Worm (Caenorhabditis elegans) whole organism, L3 larva: ENCODE measurements around the gene cdc-37.
A peak's percentile ranks its signal among the peaks of the same experiment; 100 is the strongest.

Experiments used
- ama-1 ChIP-seq: fragments of 150-350 bp; optimal IDR thresholded peaks from 2 replicates; lab custom pipeline; 2018
- ceh-28 ChIP-seq: fragments of 150-350 bp; optimal IDR thresholded peaks from 2 replicates; lab custom pipeline; 2014; ENCODE audit warnings: missing biosample characterization, missing genetic modification reagents, missing genetic modification characterization
- ceh-82 ChIP-seq: fragments of 150-350 bp; optimal IDR thresholded peaks from 2 replicates; lab custom pipeline; 2014; ENCODE audit warnings: missing biosample characterization, missing genetic modification characterization
- egl-5 ChIP-seq: fragments of 150-350 bp; optimal IDR thresholded peaks from 2 replicates; lab custom pipeline; 2017; ENCODE audit warnings: missing biosample characterization, missing genetic modification reagents, missing genetic modification characterization, inconsistent platforms
- elt-3 ChIP-seq, 3 experiments: fragments of 150-350 bp in 1 of 3; sonication (generic microtip) in 2 of 3; optimal IDR thresholded peaks; 2 replicates in 2 of 3; 4 replicates in 1 of 3; lab custom pipeline; 2014 to 2017; ENCODE audit warnings: missing biosample characterization in 3 of 3, missing genetic modification characterization in 3 of 3
- fkh-10 ChIP-seq: sonication (generic microtip); optimal IDR thresholded peaks from 2 replicates; lab custom pipeline; 2017; ENCODE audit warnings: missing biosample characterization, missing genetic modification reagents, missing genetic modification characterization
- fkh-2 ChIP-seq: fragments of 150-350 bp; optimal IDR thresholded peaks from 2 replicates; lab custom pipeline; 2014; ENCODE audit warnings: missing biosample characterization, missing genetic modification reagents, missing genetic modification characterization
- fos-1 ChIP-seq: fragments of 150-350 bp; optimal IDR thresholded peaks from 2 replicates; lab custom pipeline; 2014; ENCODE audit warnings: missing biosample characterization, missing genetic modification characterization
- hmg-11 ChIP-seq: sonication (generic microtip); optimal IDR thresholded peaks from 2 replicates; lab custom pipeline; 2016; ENCODE audit warnings: missing genetic modification characterization, missing compliant biosample characterization
- lin-39 ChIP-seq: fragments of 150-350 bp; optimal IDR thresholded peaks from 2 replicates; lab custom pipeline; 2018; ENCODE audit warnings: missing biosample characterization, missing genetic modification reagents, missing genetic modification characterization
- nhr-12 ChIP-seq: fragments of 150-350 bp; optimal IDR thresholded peaks from 2 replicates; lab custom pipeline; 2014; ENCODE audit warnings: missing biosample characterization, missing genetic modification characterization
- unc-62 ChIP-seq: fragments of 150-350 bp; sonication (generic microtip); optimal IDR thresholded peaks from 4 replicates; lab custom pipeline; 2014; ENCODE audit warnings: missing biosample characterization, missing genetic modification reagents, missing genetic modification characterization
- zag-1 ChIP-seq: fragments of 150-350 bp; optimal IDR thresholded peaks from 2 replicates; lab custom pipeline; 2014; ENCODE audit warnings: missing biosample characterization, missing genetic modification characterization

ce11 chrII:602969-603368, 22.6 kb upstream of the cdc-37 start:
- no peak for TF ChIP-seq elt-3 (tag; optimal IDR thresholded peaks at IDR 0.05; lab: Kevin White, UChicago)
- TF ChIP-seq ceh-82, result no peak
- TF ChIP-seq fkh-10 (GFP tag; lab: Kevin White, UChicago), result no peak
- TF ChIP-seq ceh-28 (tag; lab: Kevin White, UChicago), result peak; percentile 19
- peak; percentile 14 for TF ChIP-seq unc-62 (GFP tag; lab: Kevin White, UChicago)
- peak; percentile 94 for TF ChIP-seq lin-39
- TF ChIP-seq fkh-2, result no peak
- TF ChIP-seq zag-1 (tag; lab: Kevin White, UChicago), result no peak
- no peak for TF ChIP-seq nhr-12 (tag; lab: Kevin White, UChicago)
- TF ChIP-seq egl-5, result peak; percentile 20
- TF ChIP-seq hmg-11, result peak; percentile 74
- TF ChIP-seq ama-1 (lab: Kevin White, UChicago), result no peak
- TF ChIP-seq fos-1, result no peak
